Worm (Caenorhabditis elegans) whole organism, late embryonic: ENCODE data around the gene his-72.
"Not testable (repeated sequence)": the region's sequence is repeated elsewhere in the genome, so short reads cannot be mapped to it uniquely, and the experiment has no call there.

Experiments used
- C38D4.7 ChIP-seq: fragments of 200-800 bp; sonication (Bioruptor generic); optimal IDR thresholded peaks from 2 replicates; lab custom pipeline; 2018; ENCODE audit warnings: mild to moderate bottlenecking, missing genetic modification characterization, moderate library complexity, missing compliant biosample characterization
- F13H6.1 ChIP-seq: sonication (generic microtip); optimal IDR thresholded peaks from 2 replicates; lab custom pipeline; 2016; ENCODE audit warnings: missing genetic modification characterization, missing compliant biosample characterization
- K09A11.1 ChIP-seq: sonication (generic microtip); optimal IDR thresholded peaks from 2 replicates; lab custom pipeline; 2017; ENCODE audit warnings: antibody characterized with exemption, mild to moderate bottlenecking, missing genetic modification characterization, missing compliant biosample characterization; ENCODE audit not compliant: insufficient read depth
- ceh-18 ChIP-seq: sonication (generic microtip); optimal IDR thresholded peaks from 2 replicates; lab custom pipeline; 2016; ENCODE audit warnings: missing genetic modification characterization, missing compliant biosample characterization
- ceh-31 ChIP-seq: sonication (generic microtip); optimal IDR thresholded peaks from 2 replicates; lab custom pipeline; 2016; ENCODE audit warnings: missing genetic modification characterization, missing compliant biosample characterization
- ceh-34 ChIP-seq: sonication (generic microtip); optimal IDR thresholded peaks from 2 replicates; lab custom pipeline; 2016; ENCODE audit warnings: mild to moderate bottlenecking, missing genetic modification characterization, missing compliant biosample characterization
- ceh-45 ChIP-seq: fragments of 200-800 bp; sonication (Bioruptor generic); IDR thresholded peaks from 2 replicates; pipeline ENCODE4 v1.3.6; 2022; ENCODE audit warnings: missing genetic modification reagents, missing genetic modification characterization, missing compliant biosample characterization
- ceh-48 ChIP-seq: sonication (generic microtip); optimal IDR thresholded peaks from 2 replicates; lab custom pipeline; 2016; ENCODE audit warnings: missing genetic modification characterization, inconsistent platforms, missing compliant biosample characterization
- ceh-9 ChIP-seq: sonication (generic microtip); optimal IDR thresholded peaks from 2 replicates; lab custom pipeline; 2016; ENCODE audit warnings: mild to moderate bottlenecking, missing genetic modification characterization, inconsistent platforms, missing compliant biosample characterization
- che-1 ChIP-seq: sonication (generic microtip); optimal IDR thresholded peaks from 2 replicates; lab custom pipeline; 2016; ENCODE audit warnings: mild to moderate bottlenecking, missing genetic modification characterization, missing compliant biosample characterization
- dve-1 ChIP-seq: sonication (generic microtip); optimal IDR thresholded peaks from 2 replicates; lab custom pipeline; 2017; ENCODE audit warnings: antibody characterized with exemption, mild to moderate bottlenecking, missing genetic modification characterization, missing compliant biosample characterization
- ets-4 ChIP-seq: sonication (generic microtip); optimal IDR thresholded peaks from 2 replicates; lab custom pipeline; 2016; ENCODE audit warnings: missing genetic modification characterization, missing compliant biosample characterization
- gmeb-2 ChIP-seq: sonication (generic microtip); optimal IDR thresholded peaks from 2 replicates; lab custom pipeline; 2016; ENCODE audit warnings: missing genetic modification characterization, inconsistent platforms, missing compliant biosample characterization
- hlh-30 ChIP-seq: sonication (generic microtip); optimal IDR thresholded peaks from 2 replicates; lab custom pipeline; 2017; ENCODE audit warnings: antibody characterized with exemption, missing genetic modification characterization, missing compliant biosample characterization; ENCODE audit not compliant: insufficient read depth
- hlh-6 ChIP-seq: sonication (generic microtip); optimal IDR thresholded peaks from 2 replicates; lab custom pipeline; 2016; ENCODE audit warnings: missing genotype, missing genetic modification characterization, missing compliant biosample characterization
- lim-6 ChIP-seq: sonication (generic microtip); optimal IDR thresholded peaks from 2 replicates; lab custom pipeline; 2016; ENCODE audit warnings: missing genetic modification characterization, missing compliant biosample characterization
- madf-2 ChIP-seq: sonication (generic microtip); optimal IDR thresholded peaks from 2 replicates; lab custom pipeline; 2017; ENCODE audit warnings: missing genetic modification characterization, missing compliant biosample characterization
- nfya-1 ChIP-seq: sonication (generic microtip); optimal IDR thresholded peaks from 2 replicates; lab custom pipeline; 2017; ENCODE audit warnings: missing genetic modification characterization, mild to moderate bottlenecking, missing compliant biosample characterization, antibody characterized with exemption, moderate library complexity
- nhr-11 ChIP-seq: fragments of 150-350 bp; optimal IDR thresholded peaks from 2 replicates; lab custom pipeline; 2014; ENCODE audit warnings: missing biosample characterization, missing genetic modification characterization
- nhr-232 ChIP-seq: sonication (generic microtip); optimal IDR thresholded peaks from 2 replicates; lab custom pipeline; 2016; ENCODE audit warnings: missing genetic modification characterization, missing compliant biosample characterization
- npax-4 ChIP-seq: sonication (generic microtip); optimal IDR thresholded peaks from 2 replicates; lab custom pipeline; 2016; ENCODE audit warnings: missing genetic modification characterization, missing compliant biosample characterization
- pat-9 ChIP-seq: fragments of 200-800 bp; sonication (Bioruptor generic); optimal IDR thresholded peaks from 2 replicates; lab custom pipeline; 2018; ENCODE audit warnings: mild to moderate bottlenecking, missing genetic modification characterization, moderate library complexity, missing compliant biosample characterization
- pqm-1 ChIP-seq: sonication (generic microtip); optimal IDR thresholded peaks from 2 replicates; lab custom pipeline; 2016; ENCODE audit warnings: missing genetic modification characterization, missing compliant biosample characterization
- ref-2 ChIP-seq: sonication (generic microtip); optimal IDR thresholded peaks from 2 replicates; lab custom pipeline; 2016; ENCODE audit warnings: missing genetic modification characterization, missing compliant biosample characterization
- sox-2 ChIP-seq: fragments of 200-800 bp; sonication (Bioruptor generic); IDR thresholded peaks from 2 replicates; pipeline ENCODE4 v1.3.6; 2022; ENCODE audit warnings: missing genetic modification reagents, missing genetic modification characterization, missing compliant biosample characterization
- tbx-2 ChIP-seq: sonication (generic microtip); optimal IDR thresholded peaks from 2 replicates; lab custom pipeline; 2016; ENCODE audit warnings: missing genetic modification characterization, missing compliant biosample characterization
- ttx-3 ChIP-seq: sonication (generic microtip); optimal IDR thresholded peaks from 2 replicates; lab custom pipeline; 2016; ENCODE audit warnings: missing genetic modification reagents, missing genetic modification characterization, missing compliant biosample characterization
- unc-42 ChIP-seq: sonication (generic microtip); optimal IDR thresholded peaks from 2 replicates; lab custom pipeline; 2016; ENCODE audit warnings: missing genotype, missing genetic modification characterization, missing compliant biosample characterization
- unc-55 ChIP-seq: sonication (generic microtip); optimal IDR thresholded peaks from 2 replicates; lab custom pipeline; 2017; ENCODE audit warnings: missing biosample characterization, missing genetic modification reagents, missing genetic modification characterization
- zip-5 ChIP-seq: sonication (generic microtip); optimal IDR thresholded peaks from 2 replicates; lab custom pipeline; 2016; ENCODE audit warnings: missing genetic modification characterization, missing compliant biosample characterization
- ztf-16 ChIP-seq: sonication (generic microtip); optimal IDR thresholded peaks from 2 replicates; lab custom pipeline; 2017; ENCODE audit warnings: missing genetic modification characterization, missing compliant biosample characterization

Gene his-72

ce11 chrIII:12398468-12398867, 29.6 kb upstream of the his-72 start:
- TF ChIP-seq ttx-3 (tag; lab: Kevin White, UChicago) (no peak), nhr-232 (no peak), zip-5 (no peak), ceh-9 (tag; lab: Kevin White, UChicago) (no peak), ztf-16 (tag; lab: Kevin White, UChicago) (no peak), unc-55 (GFP tag; lab: Kevin White, UChicago) (no peak), npax-4 (tag; lab: Kevin White, UChicago) (no peak), gmeb-2 (no peak), ets-4 (no peak), hlh-30 (tag; lab: Kevin White, UChicago) (no peak), tbx-2 (no peak), ceh-48 (tag; lab: Kevin White, UChicago) (no peak), C38D4.7 (GFP tag; lab: Kevin White, UChicago) (no peak), nhr-11 (tag; lab: Kevin White, UChicago) (no peak), ceh-31 (tag; lab: Kevin White, UChicago) (no peak)

ce11 chrIII:12395085-12395484, 26.2 kb upstream of the his-72 start, which contains the start of gene Y49E10.10:
TSS of gene Y49E10.10 (plus strand) at chrIII:12395465.
- no peak for TF ChIP-seq hlh-6 (tag; lab: Kevin White, UChicago)
- TF ChIP-seq pat-9 (tag; lab: Kevin White, UChicago): no peak
- TF ChIP-seq ceh-48 (tag; lab: Kevin White, UChicago): peak; percentile 44

- no peak for TF ChIP-seq pqm-1 (tag; lab: Kevin White, UChicago)
- TF ChIP-seq F13H6.1: no peak
- no peak for TF ChIP-seq nhr-11 (tag; lab: Kevin White, UChicago)
- no peak for TF ChIP-seq ceh-18
- no peak for TF ChIP-seq unc-42 (tag; lab: Kevin White, UChicago)
- TF ChIP-seq zip-5: no peak
- TF ChIP-seq ref-2: no peak
- TF ChIP-seq lim-6 (tag; lab: Kevin White, UChicago): no peak
- no peak for TF ChIP-seq dve-1
- no peak for TF ChIP-seq sox-2 (GFP tag; lab: Robert Waterston, UW)
- TF ChIP-seq madf-2 (tag; lab: Kevin White, UChicago): no peak
- TF ChIP-seq che-1 (tag; lab: Kevin White, UChicago): no peak
- TF ChIP-seq ztf-16 (tag; lab: Kevin White, UChicago): no peak
- TF ChIP-seq ceh-45 (GFP tag; lab: Robert Waterston, UW): no peak
Observed at ce11 chrIII:12388106-12388505, 19.3 kb upstream of the his-72 start.

DNA sequence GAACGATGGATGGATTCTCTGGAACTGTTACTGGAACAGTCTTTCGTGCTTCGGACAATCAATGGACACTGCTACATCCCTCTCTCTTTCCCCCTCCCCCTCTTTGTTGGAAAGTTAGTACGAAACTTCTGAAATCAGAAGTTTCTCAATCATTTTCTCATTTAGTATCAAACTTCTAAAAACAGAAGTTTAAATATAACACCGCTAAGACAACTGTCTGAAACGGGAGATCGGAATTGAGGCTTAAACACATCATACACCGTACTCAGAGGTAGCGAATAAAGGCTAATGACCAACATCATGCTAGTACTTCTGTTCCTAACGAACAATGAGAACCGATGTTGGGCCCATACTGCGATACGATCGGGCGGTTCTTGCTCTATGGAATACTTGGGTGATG, 17.7 kb upstream of the his-72 start, which contains the start of gene Y49E10.30:
TSS of gene Y49E10.30 (plus strand) at position 301 of the 400 bp plus-strand sequence.
- not testable (repeated sequence) for TF ChIP-seq C38D4.7 (GFP tag; lab: Kevin White, UChicago); K09A11.1 (tag; lab: Kevin White, UChicago); ceh-18

DNA sequence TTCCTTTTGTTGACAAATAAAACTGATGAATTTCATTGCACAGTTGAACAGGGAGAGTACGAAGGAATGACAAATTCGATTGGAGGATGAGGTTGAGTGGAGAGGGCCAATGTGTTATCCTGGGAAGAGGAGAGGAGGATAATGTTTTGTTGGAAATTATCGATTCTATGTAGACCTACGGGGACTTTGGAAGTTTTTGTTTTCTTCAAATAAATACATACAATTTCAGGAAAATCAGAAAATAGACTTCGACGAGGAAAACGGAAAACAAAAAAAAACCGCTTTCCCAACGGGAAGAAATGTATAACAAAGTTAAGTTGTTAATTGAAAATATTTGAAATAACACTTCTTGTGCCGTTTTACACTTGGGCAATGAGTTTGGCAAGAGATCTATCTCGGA, 14.9 kb upstream of the his-72 start, which contains the start of gene Y49E10.4:
TSS of gene Y49E10.4 (minus strand) at position 101 of the 400 bp plus-strand sequence.
- TF ChIP-seq pqm-1 (tag; lab: Kevin White, UChicago); nhr-232; tbx-2: not testable (repeated sequence)

ce11 chrIII:12377198-12377662, 8.4 kb upstream of the his-72 start, which contains the start of gene pph-4.2:
TSS of gene pph-4.2 (minus strand) at chrIII:12377248.
- TF ChIP-seq ceh-34 (tag; lab: Kevin White, UChicago) (no peak), nhr-232 (no peak), nfya-1 (tag; lab: Kevin White, UChicago) (peak; percentile 9), tbx-2 (no peak)
